Worm (Caenorhabditis elegans) whole organism, L4 larva: ENCODE results near the gene scl-9.
A peak's percentile ranks its signal among the peaks of the same experiment; 100 is the strongest.

Experiments
- F37D6.2 ChIP-seq: sonication (generic microtip); optimal IDR thresholded peaks from 2 replicates; lab custom pipeline; 2016; ENCODE audit warnings: mild to moderate bottlenecking, missing genetic modification characterization, missing compliant biosample characterization
- F44E2.7 ChIP-seq: fragments of 200-800 bp; sonication (Bioruptor generic); IDR thresholded peaks from 2 replicates; pipeline ENCODE4 v2.1.2; 2022; ENCODE audit warnings: missing genetic modification characterization, missing compliant biosample characterization
- T26A8.4 ChIP-seq: fragments of 200-800 bp; sonication (Bioruptor generic); IDR thresholded peaks from 2 replicates; pipeline ENCODE4 v1.3.6; 2022; ENCODE audit warnings: missing genetic modification characterization, missing compliant biosample characterization
- Y48G9A.11 ChIP-seq: fragments of 200-800 bp; sonication (Bioruptor generic); IDR thresholded peaks from 2 replicates; pipeline ENCODE4 v1.3.6; 2022; ENCODE audit warnings: missing genetic modification reagents, missing genetic modification characterization, missing compliant biosample characterization
- aha-1 ChIP-seq: fragments of 150-350 bp; peaks from one replicate; lab custom pipeline; 2014; ENCODE audit warnings: missing biosample characterization, missing genetic modification characterization
- aly-2 ChIP-seq: sonication (generic microtip); optimal IDR thresholded peaks from 2 replicates; lab custom pipeline; 2018; ENCODE audit warnings: missing biosample characterization, missing genetic modification characterization
- ama-1 ChIP-seq: fragments of 150-350 bp; optimal IDR thresholded peaks from 2 replicates; lab custom pipeline; 2014; ENCODE audit warnings: inconsistent platforms, mixed read lengths
- arid-1 ChIP-seq: fragments of 200-800 bp; sonication (Bioruptor generic); conservative IDR thresholded peaks from 2 replicates; pipeline ENCODE4 v1.3.6; 2022; ENCODE audit warnings: missing genetic modification reagents, missing genetic modification characterization, missing compliant biosample characterization
- ceh-28 ChIP-seq: fragments of 150-350 bp; optimal IDR thresholded peaks from 2 replicates; lab custom pipeline; 2014; ENCODE audit warnings: missing biosample characterization, missing genetic modification reagents, missing genetic modification characterization
- ceh-32 ChIP-seq: sonication (generic microtip); optimal IDR thresholded peaks from 2 replicates; lab custom pipeline; 2016; ENCODE audit warnings: mild to moderate bottlenecking, missing genetic modification characterization, missing compliant biosample characterization; ENCODE audit not compliant: poor library complexity
- cey-2 ChIP-seq: sonication (generic microtip); optimal IDR thresholded peaks from 3 replicates; lab custom pipeline; 2017; ENCODE audit warnings: missing genetic modification characterization, mild to moderate bottlenecking, missing compliant biosample characterization, antibody characterized with exemption, borderline replicate concordance; ENCODE audit not compliant: insufficient read depth
- daf-12 ChIP-seq: fragments of 150-350 bp; optimal IDR thresholded peaks from 2 replicates; lab custom pipeline; 2014; ENCODE audit warnings: missing biosample characterization, missing genetic modification reagents, missing genetic modification characterization
- daf-16 ChIP-seq, 3 experiments: sonication (generic microtip); optimal IDR thresholded peaks; 2 replicates each; lab custom pipeline; 2016 to 2017; ENCODE audit warnings: missing genetic modification characterization in 3 of 3, missing genetic modification reagents in 3 of 3, mild to moderate bottlenecking in 2 of 3, missing compliant biosample characterization in 2 of 3, missing biosample characterization in 1 of 3, moderate library complexity in 1 of 3
- dmd-6 ChIP-seq: fragments of 200-800 bp; sonication (Bioruptor generic); IDR thresholded peaks from 2 replicates; pipeline ENCODE4 v1.3.6; 2022; ENCODE audit warnings: missing genetic modification reagents, missing genetic modification characterization, missing compliant biosample characterization
- dmd-9 ChIP-seq: fragments of 200-800 bp; sonication (Bioruptor generic); IDR thresholded peaks from 2 replicates; pipeline ENCODE4 v1.3.6; 2022; ENCODE audit warnings: missing genetic modification reagents, missing genetic modification characterization, missing compliant biosample characterization
- dve-1 ChIP-seq: sonication (generic microtip); optimal IDR thresholded peaks from 2 replicates; lab custom pipeline; 2017; ENCODE audit warnings: antibody characterized with exemption, mild to moderate bottlenecking, missing genetic modification characterization, missing compliant biosample characterization; ENCODE audit not compliant: insufficient read depth
- egl-27 ChIP-seq: sonication (generic microtip); optimal IDR thresholded peaks from 3 replicates; lab custom pipeline; 2017; ENCODE audit warnings: missing biosample characterization, missing genetic modification reagents, missing genetic modification characterization
- gei-8 ChIP-seq: fragments of 200-800 bp; sonication (Bioruptor generic); optimal IDR thresholded peaks from 2 replicates; lab custom pipeline; 2018; ENCODE audit warnings: mild to moderate bottlenecking, missing genetic modification characterization, missing compliant biosample characterization
- hlh-11 ChIP-seq: fragments of 200-800 bp; sonication (Bioruptor generic); optimal IDR thresholded peaks from 2 replicates; lab custom pipeline; 2018; ENCODE audit warnings: mild to moderate bottlenecking, missing genetic modification characterization, missing compliant biosample characterization
- lim-7 ChIP-seq: fragments of 200-800 bp; sonication (Bioruptor generic); IDR thresholded peaks from 2 replicates; pipeline ENCODE4 v1.3.6; 2022; ENCODE audit warnings: missing genetic modification characterization, missing compliant biosample characterization
- lin-1 ChIP-seq: fragments of 200-800 bp; sonication (Bioruptor generic); IDR thresholded peaks from 2 replicates; pipeline ENCODE4 v1.3.6; 2022; ENCODE audit warnings: missing genetic modification reagents, missing genetic modification characterization, missing compliant biosample characterization
- lin-29 ChIP-seq: fragments of 200-800 bp; sonication (Bioruptor generic); IDR thresholded peaks from 2 replicates; pipeline ENCODE4 v1.3.6; 2022; ENCODE audit warnings: missing genetic modification reagents, missing genetic modification characterization, missing compliant biosample characterization
- lin-38 ChIP-seq: fragments of 200-800 bp; sonication (Bioruptor generic); IDR thresholded peaks from 2 replicates; pipeline ENCODE4 v1.3.6; 2022; ENCODE audit warnings: missing genetic modification reagents, missing genetic modification characterization, missing compliant biosample characterization
- lir-3 ChIP-seq: sonication (generic microtip); optimal IDR thresholded peaks from 2 replicates; lab custom pipeline; 2016; ENCODE audit warnings: mild to moderate bottlenecking, missing genetic modification characterization, missing compliant biosample characterization
- madf-9 ChIP-seq: fragments of 200-800 bp; sonication (Bioruptor generic); conservative IDR thresholded peaks from 2 replicates; pipeline ENCODE4 v1.3.6; 2022; ENCODE audit warnings: missing genetic modification reagents, missing genetic modification characterization, missing compliant biosample characterization
- mep-1 ChIP-seq: fragments of 150-350 bp; sonication (generic microtip); optimal IDR thresholded peaks from 3 replicates; lab custom pipeline; 2014; ENCODE audit warnings: missing biosample characterization, missing genetic modification characterization
- mes-2 ChIP-seq: sonication (generic microtip); optimal IDR thresholded peaks from 2 replicates; lab custom pipeline; 2016; ENCODE audit warnings: missing genotype, mild to moderate bottlenecking, missing genetic modification characterization, missing compliant biosample characterization; ENCODE audit not compliant: poor library complexity, severe bottlenecking
- nhr-10 ChIP-seq: fragments of 150-350 bp; optimal IDR thresholded peaks from 2 replicates; lab custom pipeline; 2014; ENCODE audit warnings: missing biosample characterization, missing genetic modification characterization
- nhr-11 ChIP-seq: fragments of 150-350 bp; optimal IDR thresholded peaks from 2 replicates; lab custom pipeline; 2014; ENCODE audit warnings: missing biosample characterization, missing genetic modification characterization
- nhr-237 ChIP-seq: sonication (generic microtip); optimal IDR thresholded peaks from 2 replicates; lab custom pipeline; 2017; ENCODE audit warnings: missing biosample characterization, missing genetic modification characterization
- nhr-25 ChIP-seq: sonication (generic microtip); optimal IDR thresholded peaks from 2 replicates; lab custom pipeline; 2017; ENCODE audit warnings: missing genetic modification characterization, mild to moderate bottlenecking, missing compliant biosample characterization, antibody characterized with exemption, moderate library complexity, borderline replicate concordance; ENCODE audit not compliant: insufficient read depth
- nhr-28 ChIP-seq: fragments of 150-350 bp; optimal IDR thresholded peaks from 2 replicates; lab custom pipeline; 2014; ENCODE audit warnings: missing biosample characterization, missing genetic modification characterization
- nhr-41 ChIP-seq: fragments of 200-800 bp; sonication (Bioruptor generic); IDR thresholded peaks from 2 replicates; pipeline ENCODE4 v1.3.6; 2022; ENCODE audit warnings: missing genetic modification reagents, missing genetic modification characterization, missing compliant biosample characterization
- nhr-42 ChIP-seq: fragments of 200-800 bp; sonication (Bioruptor generic); IDR thresholded peaks from 2 replicates; pipeline ENCODE4 v1.3.6; 2022; ENCODE audit warnings: missing genetic modification characterization, missing compliant biosample characterization
- nhr-76 ChIP-seq: fragments of 150-350 bp; optimal IDR thresholded peaks from 2 replicates; lab custom pipeline; 2014; ENCODE audit warnings: missing biosample characterization, missing genetic modification characterization
- nhr-77 ChIP-seq: fragments of 150-350 bp; optimal IDR thresholded peaks from 2 replicates; lab custom pipeline; 2014; ENCODE audit warnings: missing biosample characterization, missing genetic modification characterization
- pha-4 ChIP-seq, 2 experiments: fragments of 150-350 bp in 1 of 2; fragments of 200-800 bp in 1 of 2; sonication (Bioruptor generic) in 1 of 2; IDR thresholded peaks in 1 of 2; optimal IDR thresholded peaks in 1 of 2; 2 replicates each; pipeline versions ENCODE4 v1.3.6 to Lab custom; 2014 to 2022; ENCODE audit warnings: missing genetic modification characterization in 2 of 2, missing genetic modification reagents in 2 of 2, missing biosample characterization in 1 of 2, missing compliant biosample characterization in 1 of 2
- php-3 ChIP-seq: fragments of 200-800 bp; sonication (Bioruptor generic); IDR thresholded peaks from 2 replicates; pipeline ENCODE4 v1.3.6; 2022; ENCODE audit warnings: missing genetic modification reagents, missing genetic modification characterization, missing compliant biosample characterization
- rbr-2 ChIP-seq: sonication (generic microtip); optimal IDR thresholded peaks from 2 replicates; lab custom pipeline; 2016; ENCODE audit warnings: missing genotype, missing genetic modification characterization, missing compliant biosample characterization
- snpc-4 ChIP-seq: fragments of 150-350 bp; optimal IDR thresholded peaks from 2 replicates; lab custom pipeline; 2014; ENCODE audit warnings: missing biosample characterization, missing genetic modification characterization
- spr-3 ChIP-seq: fragments of 200-800 bp; sonication (Bioruptor generic); optimal IDR thresholded peaks from 2 replicates; lab custom pipeline; 2018; ENCODE audit warnings: mild to moderate bottlenecking, missing genetic modification characterization, missing compliant biosample characterization
- tag-97 ChIP-seq: fragments of 200-800 bp; sonication (Bioruptor generic); IDR thresholded peaks from 2 replicates; pipeline ENCODE4 v1.3.6; 2022; ENCODE audit warnings: missing genetic modification characterization, missing compliant biosample characterization
- unc-39 ChIP-seq: sonication (generic microtip); optimal IDR thresholded peaks from 2 replicates; lab custom pipeline; 2017; ENCODE audit warnings: missing biosample characterization, missing genetic modification characterization
- unc-62 ChIP-seq, 3 experiments: fragments of 150-350 bp in 1 of 3; sonication (generic microtip); optimal IDR thresholded peaks in 2 of 3; peaks in 1 of 3; 1 replicate in 1 of 3; 2 replicates in 2 of 3; lab custom pipeline; 2014 to 2017; ENCODE audit warnings: missing biosample characterization in 3 of 3, missing genetic modification characterization in 3 of 3, missing genetic modification reagents in 3 of 3, missing genotype in 1 of 3
- zfp-2 ChIP-seq: sonication (generic microtip); optimal IDR thresholded peaks from 2 replicates; lab custom pipeline; 2016; ENCODE audit warnings: mild to moderate bottlenecking, missing genetic modification characterization, missing compliant biosample characterization
- ztf-7 ChIP-seq: fragments of 150-350 bp; optimal IDR thresholded peaks from 2 replicates; lab custom pipeline; 2014; ENCODE audit warnings: missing biosample characterization, missing genetic modification characterization

Gene scl-9

ce11 chrIV:13052568-13052967 is 5.6 kb downstream of the scl-9 start, which contains the start of gene F49E11.7:
F49E11.7 (plus strand) TSS chrIV:13052868.
- TF ChIP-seq tag-97 (GFP tag; lab: Robert Waterston, UW) (no peak), ceh-28 (tag; lab: Kevin White, UChicago) (no peak), nhr-25 (tag; lab: Kevin White, UChicago) (no peak), mes-2 (no peak), dmd-9 (GFP tag; lab: Robert Waterston, UW) (no peak), ama-1 (no peak), nhr-42 (GFP tag; lab: Robert Waterston, UW) (no peak), ceh-32 (tag; lab: Kevin White, UChicago) (no peak), lin-29 (GFP tag; lab: Robert Waterston, UW) (no peak), nhr-10 (tag; lab: Kevin White, UChicago) (no peak), nhr-76 (no peak)

ce11 chrIV:13056026-13056425 is 9.1 kb downstream of the scl-9 start, which contains the start of gene scl-1:
scl-1 (plus strand) TSS chrIV:13056326.
- TF ChIP-seq rbr-2 (no peak), ceh-32 (tag; lab: Kevin White, UChicago) (no peak), snpc-4 (tag; lab: Kevin White, UChicago) (no peak), arid-1 (no peak), mep-1 (tag; lab: Kevin White, UChicago) (no peak), madf-9 (GFP tag; lab: Robert Waterston, UW) (no peak), aly-2 (no peak), lim-7 (GFP tag; lab: Robert Waterston, UW) (no peak), nhr-41 (GFP tag; lab: Robert Waterston, UW) (no peak), egl-27 (tag; lab: Kevin White, UChicago) (no peak), daf-12 (tag; lab: Kevin White, UChicago) (no peak), nhr-10 (tag; lab: Kevin White, UChicago) (no peak), nhr-11 (tag; lab: Kevin White, UChicago) (no peak), zfp-2 (tag; lab: Kevin White, UChicago) (no peak), gei-8 (GFP tag; lab: Kevin White, UChicago) (no peak)

ce11 chrIV:13057418-13057817 is 10.5 kb downstream of the scl-9 start, which contains the start of gene scl-2:
scl-2 (plus strand) TSS chrIV:13057710.
- TF ChIP-seq aha-1 (tag; lab: Kevin White, UChicago) (peak; percentile 63), ama-1 (peak; percentile 50), snpc-4 (tag; lab: Kevin White, UChicago) (no peak), nhr-77 (peak; percentile 95), lin-1 (GFP tag; lab: Robert Waterston, UW) (peak; percentile 75; the same call in 1 of the 2 replicates), lir-3 (no peak), unc-62 (GFP tag; optimal IDR thresholded peaks at IDR 0.05 in 1 of 2; lab: Kevin White, UChicago) (no peak), unc-62 (tag; optimal IDR thresholded peaks at IDR 0.05; lab: Kevin White, UChicago) (no peak), ztf-7 (no peak), T26A8.4 (GFP tag; lab: Robert Waterston, UW) (no peak), unc-39 (no peak), F37D6.2 (tag; lab: Kevin White, UChicago) (no peak), mep-1 (tag; lab: Kevin White, UChicago) (no peak), dmd-6 (GFP tag; lab: Robert Waterston, UW) (peak; percentile 92), daf-16 (GFP tag; optimal IDR thresholded peaks at IDR 0.05; lab: Kevin White, UChicago) (no peak), daf-16 (tag; optimal IDR thresholded peaks at IDR 0.05; lab: Kevin White, UChicago) (peak; percentile 99), F44E2.7 (GFP tag; lab: Robert Waterston, UW) (no peak), pha-4 (GFP tag; IDR thresholded peaks at IDR 0.05; lab: Robert Waterston, UW) (no peak), pha-4 (tag; optimal IDR thresholded peaks at IDR 0.05; lab: Kevin White, UChicago) (no peak), nhr-28 (peak; percentile 95), hlh-11 (tag; lab: Kevin White, UChicago) (peak; percentile 87), nhr-237 (tag; lab: Kevin White, UChicago) (no peak), nhr-25 (tag; lab: Kevin White, UChicago) (no peak), Y48G9A.11 (no peak), dve-1 (tag; lab: Kevin White, UChicago) (peak; percentile 88), lin-38 (no peak), nhr-76 (no peak), spr-3 (GFP tag; lab: Kevin White, UChicago) (no peak), lim-7 (GFP tag; lab: Robert Waterston, UW) (no peak), cey-2 (tag; lab: Kevin White, UChicago) (no peak), php-3 (GFP tag; lab: Robert Waterston, UW) (peak; percentile 87)
